Worm (Caenorhabditis elegans): ENCODE results near the gene K08F4.12.

Gene K08F4.12

DNA sequence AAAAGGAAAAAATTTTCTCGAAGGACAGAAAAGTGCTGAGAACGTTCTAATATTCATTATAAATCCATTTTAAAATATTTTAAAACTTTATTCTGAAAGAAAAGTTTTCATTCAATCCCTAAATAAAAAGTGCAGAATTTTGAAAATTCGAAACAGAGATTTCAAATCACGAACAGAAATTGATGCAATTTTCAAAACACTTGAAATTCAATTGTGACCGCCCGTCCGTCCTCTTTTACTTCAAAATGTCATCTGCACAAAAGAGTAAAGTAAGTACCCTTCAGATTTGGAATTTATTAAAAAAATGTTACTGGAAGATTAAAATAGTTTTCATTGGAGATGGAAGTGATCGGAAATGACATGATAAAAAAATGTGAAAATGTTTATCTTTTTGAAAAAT lies 50.6 kb downstream of the K08F4.12 start:
- TF ChIP-seq ekl-4 (GFP tag; IDR thresholded peaks at IDR 0.05) (no peak), F33H1.4 (GFP tag; IDR thresholded peaks at IDR 0.05) (no peak)
